Worm (Caenorhabditis elegans) whole organism, L1 larva: ENCODE measurements around the gene fbxa-166.
A peak's percentile ranks its signal among the peaks of the same experiment; 100 is the strongest.
"Not testable (repeated sequence)": the region's sequence is repeated elsewhere in the genome, so short reads cannot be mapped to it uniquely, and the experiment has no call there.

Source experiments
- C04F5.9 ChIP-seq: sonication (generic microtip); optimal IDR thresholded peaks from 2 replicates; lab custom pipeline; 2016; ENCODE audit warnings: missing genetic modification characterization, missing compliant biosample characterization
- Y116A8C.19 ChIP-seq: sonication (generic microtip); optimal IDR thresholded peaks from 2 replicates; lab custom pipeline; 2016; ENCODE audit warnings: missing compliant biosample characterization, missing genetic modification characterization, borderline replicate concordance
- ceh-8 ChIP-seq: fragments of 200-800 bp; sonication (Bioruptor generic); optimal IDR thresholded peaks from 2 replicates; lab custom pipeline; 2018; ENCODE audit warnings: mild to moderate bottlenecking, missing genetic modification characterization, moderate library complexity, missing compliant biosample characterization
- ceh-88 ChIP-seq: fragments of 200-800 bp; sonication (Bioruptor generic); IDR thresholded peaks from 2 replicates; pipeline ENCODE4 v1.3.6; 2022; ENCODE audit warnings: missing genetic modification characterization, missing compliant biosample characterization
- dsc-1 ChIP-seq: sonication (generic microtip); optimal IDR thresholded peaks from 2 replicates; lab custom pipeline; 2016; ENCODE audit warnings: mild to moderate bottlenecking, missing genetic modification characterization, missing compliant biosample characterization
- efl-3 ChIP-seq: fragments of 200-800 bp; sonication (Bioruptor generic); optimal IDR thresholded peaks from 2 replicates; lab custom pipeline; 2018; ENCODE audit warnings: mild to moderate bottlenecking, missing genetic modification characterization, missing compliant biosample characterization
- egl-13 ChIP-seq: sonication (generic microtip); optimal IDR thresholded peaks from 2 replicates; lab custom pipeline; 2016; ENCODE audit warnings: missing genotype, missing genetic modification reagents, missing genetic modification characterization, missing compliant biosample characterization
- elt-2 ChIP-seq: sonication (generic microtip); optimal IDR thresholded peaks from 2 replicates; lab custom pipeline; 2016; ENCODE audit warnings: missing genetic modification characterization, mild to moderate bottlenecking, inconsistent platforms, missing compliant biosample characterization, missing genetic modification reagents
- ets-5 ChIP-seq: fragments of 200-800 bp; sonication (Bioruptor generic); IDR thresholded peaks from 2 replicates; pipeline ENCODE4 v1.3.6; 2022; ENCODE audit warnings: missing genetic modification characterization, missing compliant biosample characterization
- fkh-10 ChIP-seq: sonication (generic microtip); optimal IDR thresholded peaks from 2 replicates; lab custom pipeline; 2017; ENCODE audit warnings: missing biosample characterization, missing genetic modification reagents, missing genetic modification characterization
- fkh-8 ChIP-seq: sonication (generic microtip); optimal IDR thresholded peaks from 2 replicates; lab custom pipeline; 2016; ENCODE audit warnings: mild to moderate bottlenecking, missing genetic modification characterization, missing compliant biosample characterization
- fos-1 ChIP-seq: fragments of 150-350 bp; optimal IDR thresholded peaks from 2 replicates; lab custom pipeline; 2014; ENCODE audit warnings: missing biosample characterization, missing genetic modification characterization
- hlh-17 ChIP-seq: fragments of 200-800 bp; sonication (Bioruptor generic); optimal IDR thresholded peaks from 2 replicates; lab custom pipeline; 2018; ENCODE audit warnings: missing genetic modification characterization, mild to moderate bottlenecking, missing compliant biosample characterization, moderate library complexity, borderline replicate concordance
- irx-1 ChIP-seq: sonication (generic microtip); optimal IDR thresholded peaks from 2 replicates; lab custom pipeline; 2016; ENCODE audit warnings: missing genetic modification characterization, missing compliant biosample characterization
- jun-1 ChIP-seq: fragments of 150-350 bp; optimal IDR thresholded peaks from 2 replicates; lab custom pipeline; 2014; ENCODE audit warnings: missing biosample characterization, missing genetic modification reagents, missing genetic modification characterization
- lin-13 ChIP-seq: fragments of 150-350 bp; optimal IDR thresholded peaks from 2 replicates; lab custom pipeline; 2014; ENCODE audit warnings: missing biosample characterization, missing genetic modification reagents, missing genetic modification characterization
- lin-35 ChIP-seq, 2 experiments: fragments of 150-350 bp; optimal IDR thresholded peaks; 2 replicates each; lab custom pipeline; 2014; ENCODE audit warnings: missing biosample characterization in 2 of 2, missing genetic modification characterization in 2 of 2, missing genetic modification reagents in 2 of 2
- lsy-2 ChIP-seq, 2 experiments: fragments of 150-350 bp; optimal IDR thresholded peaks; 2 replicates each; lab custom pipeline; 2014; ENCODE audit warnings: missing biosample characterization in 2 of 2, missing genetic modification characterization in 2 of 2
- mdl-1 ChIP-seq, 2 experiments: fragments of 150-350 bp; optimal IDR thresholded peaks; 2 replicates each; lab custom pipeline; 2014 to 2017; ENCODE audit warnings: missing biosample characterization in 2 of 2, missing genetic modification characterization in 2 of 2, inconsistent platforms in 1 of 2
- mep-1 ChIP-seq: fragments of 150-350 bp; optimal IDR thresholded peaks from 2 replicates; lab custom pipeline; 2014; ENCODE audit warnings: missing biosample characterization, missing genetic modification characterization
- nhr-19 ChIP-seq: fragments of 200-800 bp; sonication (Bioruptor generic); conservative IDR thresholded peaks from 2 replicates; pipeline ENCODE4 v1.3.6; 2022; ENCODE audit warnings: missing genetic modification characterization, missing compliant biosample characterization
- nhr-237 ChIP-seq: fragments of 150-350 bp; optimal IDR thresholded peaks from 2 replicates; lab custom pipeline; 2014; ENCODE audit warnings: missing biosample characterization, missing genetic modification characterization
- nhr-71 ChIP-seq: sonication (generic microtip); optimal IDR thresholded peaks from 2 replicates; lab custom pipeline; 2016; ENCODE audit warnings: mild to moderate bottlenecking, missing genetic modification characterization, moderate library complexity, missing compliant biosample characterization
- nhr-84 ChIP-seq: sonication (generic microtip); optimal IDR thresholded peaks from 2 replicates; lab custom pipeline; 2017; ENCODE audit warnings: missing biosample characterization, missing genetic modification characterization
- nhr-85 ChIP-seq: sonication (generic microtip); peaks from one replicate; lab custom pipeline; 2016; ENCODE audit warnings: missing genetic modification characterization, inconsistent platforms, missing compliant biosample characterization
- pag-3 ChIP-seq: sonication (generic microtip); optimal IDR thresholded peaks from 2 replicates; lab custom pipeline; 2017; ENCODE audit warnings: missing genetic modification characterization, mild to moderate bottlenecking, missing compliant biosample characterization, antibody characterized with exemption, borderline replicate concordance; ENCODE audit not compliant: insufficient read depth
- pax-3 ChIP-seq: fragments of 200-800 bp; sonication (Bioruptor generic); optimal IDR thresholded peaks from 2 replicates; lab custom pipeline; 2018; ENCODE audit warnings: mild to moderate bottlenecking, missing genetic modification characterization, moderate library complexity, missing compliant biosample characterization
- snpc-4 ChIP-seq: fragments of 150-350 bp; optimal IDR thresholded peaks from 2 replicates; lab custom pipeline; 2014; ENCODE audit warnings: missing biosample characterization, missing genetic modification characterization
- sox-4 ChIP-seq: sonication (generic microtip); optimal IDR thresholded peaks from 2 replicates; lab custom pipeline; 2016; ENCODE audit warnings: missing genetic modification characterization, missing compliant biosample characterization
- tbx-2 ChIP-seq: sonication (generic microtip); optimal IDR thresholded peaks from 2 replicates; lab custom pipeline; 2016; ENCODE audit warnings: missing genetic modification characterization, missing compliant biosample characterization
- unc-62 ChIP-seq: fragments of 150-350 bp; optimal IDR thresholded peaks from 2 replicates; lab custom pipeline; 2014; ENCODE audit warnings: missing biosample characterization, missing genetic modification reagents, missing genetic modification characterization
- unc-98 ChIP-seq: fragments of 200-800 bp; sonication (Bioruptor generic); IDR thresholded peaks from 2 replicates; pipeline ENCODE4 v1.3.6; 2022; ENCODE audit warnings: missing genetic modification characterization, missing compliant biosample characterization
- ztf-4 ChIP-seq: fragments of 150-350 bp; optimal IDR thresholded peaks from 2 replicates; lab custom pipeline; 2014; ENCODE audit warnings: missing biosample characterization, missing genetic modification characterization

Gene fbxa-166

DNA sequence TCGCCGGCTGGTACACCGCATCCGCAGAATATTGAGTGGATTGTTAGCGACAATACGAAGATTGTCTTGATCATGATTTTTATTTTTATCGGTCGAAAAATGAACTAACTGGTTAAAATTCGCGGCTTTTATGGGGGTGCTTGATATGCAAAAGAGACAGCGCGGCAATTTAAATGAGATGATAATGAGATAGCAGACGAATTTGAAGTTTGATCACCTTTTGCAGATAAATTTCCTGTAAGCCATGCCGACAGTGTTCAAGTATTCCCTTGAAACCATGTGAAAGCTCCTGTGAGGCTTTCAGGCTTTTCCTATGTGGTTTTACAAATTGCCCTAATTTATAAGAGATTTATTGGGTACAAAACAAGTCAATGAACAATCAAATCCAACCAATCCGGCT, 27.4 kb upstream of the fbxa-166 start, which contains the start of gene ZC204.17:
Gene ZC204.17, minus strand, starts transcription at position 101 of the 400 bp plus-strand sequence.
- no peak for TF ChIP-seq pax-3 (tag; lab: Kevin White, UChicago)
- TF ChIP-seq pag-3 (tag; lab: Kevin White, UChicago), result no peak
- no peak for TF ChIP-seq tbx-2 (tag; lab: Kevin White, UChicago)
- TF ChIP-seq ets-5 (GFP tag; lab: Robert Waterston, UW), result no peak
- TF ChIP-seq irx-1 (tag; lab: Kevin White, UChicago), result no peak
- TF ChIP-seq fkh-10, result no peak
- no peak for TF ChIP-seq ceh-8 (GFP tag; lab: Kevin White, UChicago)
- TF ChIP-seq mep-1, result no peak
- TF ChIP-seq lin-13 (GFP tag; lab: Kevin White, UChicago), result no peak
- no peak for TF ChIP-seq snpc-4

DNA sequence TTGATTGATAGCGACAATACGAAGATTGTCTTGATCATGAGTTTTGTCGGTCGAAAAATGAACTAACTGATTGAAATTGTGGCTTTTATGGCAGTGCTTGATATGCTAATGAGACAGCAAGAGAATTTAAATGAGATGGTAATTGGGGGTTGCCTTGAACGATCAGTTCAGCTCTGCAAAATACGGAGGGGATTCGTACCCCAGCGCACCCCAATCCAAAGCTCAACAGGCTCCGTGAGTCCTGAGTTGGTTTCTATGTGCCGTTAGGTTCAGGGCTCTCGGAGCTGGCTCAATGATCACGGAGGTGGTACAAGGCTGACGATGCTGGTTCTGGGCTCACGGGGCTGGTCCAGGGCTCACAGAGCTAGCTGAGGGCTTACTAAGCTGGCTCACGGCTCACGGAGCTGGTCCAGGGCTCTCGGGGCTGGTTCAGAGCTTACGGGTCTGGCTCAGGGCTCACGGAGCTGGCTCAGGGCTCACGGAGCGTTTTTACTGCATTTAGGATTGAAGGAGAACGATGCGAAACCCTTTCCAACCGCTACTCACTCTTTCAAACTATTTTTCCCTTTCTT, 26.0 kb upstream of the fbxa-166 start, which contains the start of gene ZC204.6:
Gene ZC204.6, minus strand, starts transcription at position 51 of the 572 bp plus-strand sequence.
- TF ChIP-seq nhr-84 (tag; lab: Kevin White, UChicago), result no peak
- no peak for TF ChIP-seq Y116A8C.19 (tag; lab: Kevin White, UChicago)
- TF ChIP-seq efl-3 (GFP tag; lab: Kevin White, UChicago), result no peak
- no peak for TF ChIP-seq nhr-85 (tag; lab: Kevin White, UChicago)
- no peak for TF ChIP-seq egl-13 (tag; lab: Kevin White, UChicago)
- no peak for TF ChIP-seq fos-1 (tag; lab: Kevin White, UChicago)
- TF ChIP-seq ets-5 (GFP tag; lab: Robert Waterston, UW), result no peak
- TF ChIP-seq lsy-2 (tag; optimal IDR thresholded peaks at IDR 0.05; lab: Kevin White, UChicago), result no peak
- TF ChIP-seq dsc-1, result no peak
- TF ChIP-seq unc-62 (GFP tag; lab: Kevin White, UChicago), result no peak
- no peak for TF ChIP-seq pax-3 (tag; lab: Kevin White, UChicago)
- TF ChIP-seq sox-4 (tag; lab: Kevin White, UChicago), result no peak
- TF ChIP-seq mdl-1 (tag; optimal IDR thresholded peaks at IDR 0.05; lab: Kevin White, UChicago), result no peak
- no peak for TF ChIP-seq snpc-4
- TF ChIP-seq lin-35 (GFP tag; optimal IDR thresholded peaks at IDR 0.05; lab: Kevin White, UChicago), result no peak
- no peak for TF ChIP-seq nhr-19
- TF ChIP-seq nhr-237 (tag; lab: Kevin White, UChicago), result no peak
- no peak for TF ChIP-seq ztf-4 (tag; lab: Kevin White, UChicago)

- no peak for TF ChIP-seq hlh-17 (GFP tag; lab: Kevin White, UChicago)
- TF ChIP-seq fkh-8, result peak; percentile 62
Measured at ce11 chrII:1640496-1640895, 21.6 kb upstream of the fbxa-166 start, which contains the start of gene srh-72. TSS of gene srh-72 (minus strand) at chrII:1640596.

- TF ChIP-seq irx-1, nhr-71, C04F5.9 (tag; lab: Kevin White, UChicago): not testable (repeated sequence)
Measured at ce11 chrII:1636392-1636791, 17.5 kb upstream of the fbxa-166 start, which contains the start of gene srg-20. TSS of gene srg-20 (plus strand) at chrII:1636692.

- TF ChIP-seq fkh-8, result no peak
- no peak for TF ChIP-seq unc-98 (GFP tag; lab: Robert Waterston, UW)
- TF ChIP-seq jun-1 (tag; lab: Kevin White, UChicago), result peak; percentile 15
- no peak for TF ChIP-seq nhr-85 (tag; lab: Kevin White, UChicago)
- no peak for TF ChIP-seq fos-1 (tag; lab: Kevin White, UChicago)
- TF ChIP-seq ceh-88, result no peak
- peak; percentile 90 for TF ChIP-seq elt-2
Measured at ce11 chrII:1635969-1636368, 17.1 kb upstream of the fbxa-166 start.
